Worm (Caenorhabditis elegans) whole organism, L1 larva: ENCODE measurements around the gene C50B6.3.

Experiments
- C34B4.2 ChIP-seq: sonication (generic microtip); optimal IDR thresholded peaks from 2 replicates; lab custom pipeline; 2017; ENCODE audit warnings: mild to moderate bottlenecking, missing genetic modification characterization, missing compliant biosample characterization
- Y116A8C.19 ChIP-seq: sonication (generic microtip); optimal IDR thresholded peaks from 2 replicates; lab custom pipeline; 2016; ENCODE audit warnings: missing compliant biosample characterization, missing genetic modification characterization, borderline replicate concordance
- aha-1 ChIP-seq: fragments of 150-350 bp; optimal IDR thresholded peaks from 2 replicates; lab custom pipeline; 2014; ENCODE audit warnings: missing biosample characterization, missing genetic modification characterization
- ama-1 ChIP-seq: fragments of 150-350 bp; optimal IDR thresholded peaks from 2 replicates; lab custom pipeline; 2014
- blmp-1 ChIP-seq: fragments of 150-350 bp; optimal IDR thresholded peaks from 2 replicates; lab custom pipeline; 2014; ENCODE audit warnings: missing biosample characterization, missing genetic modification characterization
- ceh-63 ChIP-seq: fragments of 200-800 bp; sonication (Bioruptor generic); optimal IDR thresholded peaks from 2 replicates; lab custom pipeline; 2018; ENCODE audit warnings: mild to moderate bottlenecking, missing genetic modification characterization, missing compliant biosample characterization
- ceh-82 ChIP-seq, 3 experiments: fragments of 150-350 bp in 1 of 3; sonication (generic microtip) in 2 of 3; optimal IDR thresholded peaks; 2 replicates each; lab custom pipeline; 2014 to 2017; ENCODE audit warnings: missing biosample characterization in 3 of 3, missing genetic modification characterization in 3 of 3
- ceh-90 ChIP-seq: sonication (generic microtip); optimal IDR thresholded peaks from 2 replicates; lab custom pipeline; 2016; ENCODE audit warnings: missing genetic modification characterization, missing compliant biosample characterization
- ces-1 ChIP-seq: fragments of 150-350 bp; optimal IDR thresholded peaks from 2 replicates; lab custom pipeline; 2014; ENCODE audit warnings: missing biosample characterization, missing genetic modification reagents, missing genetic modification characterization
- efl-1 ChIP-seq, 4 experiments: fragments of 150-350 bp; optimal IDR thresholded peaks in 3 of 4; peaks in 1 of 4; 1 replicate in 1 of 4; 2 replicates in 3 of 4; lab custom pipeline; 2014; ENCODE audit warnings: missing biosample characterization in 2 of 4, missing genetic modification characterization in 2 of 4, missing genetic modification reagents in 2 of 4
- elt-2 ChIP-seq: sonication (generic microtip); optimal IDR thresholded peaks from 2 replicates; lab custom pipeline; 2016; ENCODE audit warnings: missing genetic modification characterization, mild to moderate bottlenecking, inconsistent platforms, missing compliant biosample characterization, missing genetic modification reagents
- grh-1 ChIP-seq: fragments of 200-800 bp; sonication (Bioruptor generic); IDR thresholded peaks from 2 replicates; pipeline ENCODE4 v1.3.6; 2022; ENCODE audit warnings: missing genetic modification reagents, missing genetic modification characterization, missing compliant biosample characterization
- lin-13 ChIP-seq: fragments of 150-350 bp; optimal IDR thresholded peaks from 2 replicates; lab custom pipeline; 2014; ENCODE audit warnings: missing biosample characterization, missing genetic modification reagents, missing genetic modification characterization
- lin-14 ChIP-seq: fragments of 200-800 bp; sonication (Bioruptor generic); optimal IDR thresholded peaks from 2 replicates; lab custom pipeline; 2018; ENCODE audit warnings: mild to moderate bottlenecking, missing genetic modification characterization, moderate library complexity, missing compliant biosample characterization
- lin-15B ChIP-seq: fragments of 150-350 bp; sonication (generic microtip); optimal IDR thresholded peaks from 3 replicates; lab custom pipeline; 2014; ENCODE audit warnings: missing biosample characterization, missing genetic modification characterization
- lin-39 ChIP-seq: fragments of 150-350 bp; optimal IDR thresholded peaks from 2 replicates; lab custom pipeline; 2014; ENCODE audit warnings: missing biosample characterization, missing genetic modification reagents, missing genetic modification characterization
- lsy-2 ChIP-seq, 2 experiments: fragments of 150-350 bp; optimal IDR thresholded peaks; 2 replicates each; lab custom pipeline; 2014; ENCODE audit warnings: missing biosample characterization in 2 of 2, missing genetic modification characterization in 2 of 2
- mef-2 ChIP-seq: fragments of 150-350 bp; optimal IDR thresholded peaks from 2 replicates; lab custom pipeline; 2014; ENCODE audit warnings: missing biosample characterization, missing genetic modification characterization
- mep-1 ChIP-seq: fragments of 150-350 bp; optimal IDR thresholded peaks from 2 replicates; lab custom pipeline; 2014; ENCODE audit warnings: missing biosample characterization, missing genetic modification characterization
- nhr-19 ChIP-seq: fragments of 200-800 bp; sonication (Bioruptor generic); conservative IDR thresholded peaks from 2 replicates; pipeline ENCODE4 v1.3.6; 2022; ENCODE audit warnings: missing genetic modification characterization, missing compliant biosample characterization
- nhr-71 ChIP-seq: sonication (generic microtip); optimal IDR thresholded peaks from 2 replicates; lab custom pipeline; 2016; ENCODE audit warnings: mild to moderate bottlenecking, missing genetic modification characterization, moderate library complexity, missing compliant biosample characterization
- nhr-76 ChIP-seq: sonication (generic microtip); optimal IDR thresholded peaks from 2 replicates; lab custom pipeline; 2017; ENCODE audit warnings: missing biosample characterization, missing genetic modification characterization
- nhr-85 ChIP-seq: sonication (generic microtip); peaks from one replicate; lab custom pipeline; 2016; ENCODE audit warnings: missing genetic modification characterization, inconsistent platforms, missing compliant biosample characterization
- nhr-90 ChIP-seq: sonication (generic microtip); optimal IDR thresholded peaks from 2 replicates; lab custom pipeline; 2016; ENCODE audit warnings: mild to moderate bottlenecking, missing genetic modification characterization, missing compliant biosample characterization; ENCODE audit not compliant: poor library complexity
- pag-3 ChIP-seq: sonication (generic microtip); optimal IDR thresholded peaks from 2 replicates; lab custom pipeline; 2017; ENCODE audit warnings: missing genetic modification characterization, mild to moderate bottlenecking, missing compliant biosample characterization, antibody characterized with exemption, borderline replicate concordance; ENCODE audit not compliant: insufficient read depth
- pax-3 ChIP-seq: fragments of 200-800 bp; sonication (Bioruptor generic); optimal IDR thresholded peaks from 2 replicates; lab custom pipeline; 2018; ENCODE audit warnings: mild to moderate bottlenecking, missing genetic modification characterization, moderate library complexity, missing compliant biosample characterization
- rnt-1 ChIP-seq: sonication (generic microtip); optimal IDR thresholded peaks from 2 replicates; lab custom pipeline; 2016; ENCODE audit warnings: mild to moderate bottlenecking, missing genetic modification characterization, moderate library complexity, missing compliant biosample characterization
- snu-23 ChIP-seq: sonication (generic microtip); optimal IDR thresholded peaks from 2 replicates; lab custom pipeline; 2016; ENCODE audit warnings: missing genetic modification characterization, missing compliant biosample characterization
- swsn-7 ChIP-seq: sonication (generic microtip); optimal IDR thresholded peaks from 2 replicates; lab custom pipeline; 2016; ENCODE audit warnings: missing genetic modification characterization, missing compliant biosample characterization
- tbx-2 ChIP-seq: sonication (generic microtip); optimal IDR thresholded peaks from 2 replicates; lab custom pipeline; 2016; ENCODE audit warnings: missing genetic modification characterization, missing compliant biosample characterization
- vab-15 ChIP-seq: sonication (generic microtip); optimal IDR thresholded peaks from 2 replicates; lab custom pipeline; 2017; ENCODE audit warnings: missing genotype, mild to moderate bottlenecking, missing genetic modification characterization, missing compliant biosample characterization
- zag-1 ChIP-seq: fragments of 150-350 bp; optimal IDR thresholded peaks from 2 replicates; lab custom pipeline; 2014; ENCODE audit warnings: missing biosample characterization, missing genetic modification characterization
- ztf-11 ChIP-seq, 2 experiments: sonication (generic microtip); optimal IDR thresholded peaks; 2 replicates each; lab custom pipeline; 2016 to 2017; ENCODE audit warnings: missing genetic modification characterization in 2 of 2, missing biosample characterization in 1 of 2, missing compliant biosample characterization in 1 of 2

The C50B6.3 gene

ce11 chrV:13273302-13273701 is 40.1 kb upstream of the C50B6.3 start:
- TF ChIP-seq elt-2 (tag; lab: Kevin White, UChicago) (peak; percentile 54), tbx-2 (no peak)

- TF ChIP-seq elt-2 (tag; lab: Kevin White, UChicago) (peak; percentile 52), tbx-2 (no peak), mep-1 (tag; lab: Kevin White, UChicago) (no peak), swsn-7 (tag; lab: Kevin White, UChicago) (no peak), C34B4.2 (tag; lab: Kevin White, UChicago) (no peak), pax-3 (tag; lab: Kevin White, UChicago) (peak; percentile 38), ztf-11 (tag; optimal IDR thresholded peaks at IDR 0.05; lab: Kevin White, UChicago) (no peak), lin-14 (GFP tag; lab: Kevin White, UChicago) (no peak)
- TF ChIP-seq, all 84 proteins: peak for 2
Measured at ce11 chrV:13274615-13275014, 38.8 kb upstream of the C50B6.3 start.

ce11 chrV:13275959-13276358 is 37.4 kb upstream of the C50B6.3 start, which contains the start of gene F32F2.4:
Gene F32F2.4 (plus strand): TSS chrV:13276259.
- TF ChIP-seq snu-23 (GFP tag; lab: Kevin White, UChicago) (no peak), ceh-90 (tag; lab: Kevin White, UChicago) (no peak), nhr-71 (tag; lab: Kevin White, UChicago) (no peak), lin-39 (no peak), ztf-11 (tag; optimal IDR thresholded peaks at IDR 0.05; lab: Kevin White, UChicago) (no peak)

- TF ChIP-seq ceh-82 (tag; optimal IDR thresholded peaks at IDR 0.05; lab: Kevin White, UChicago), result no peak
- peak; percentile 85 for TF ChIP-seq blmp-1
- no peak for TF ChIP-seq ama-1 (lab: Kevin White, UChicago)
- no peak for TF ChIP-seq nhr-76 (tag; lab: Kevin White, UChicago)
- no peak for TF ChIP-seq grh-1 (GFP tag; lab: Robert Waterston, UW)
- no peak for TF ChIP-seq efl-1 (optimal IDR thresholded peaks at IDR 0.05; lab: Kevin White, UChicago)
- TF ChIP-seq efl-1 (GFP tag; optimal IDR thresholded peaks at IDR 0.05 in 1 of 2; lab: Kevin White, UChicago), result peak in 1 of 2 experiments; percentile 59
- no peak for TF ChIP-seq ceh-63 (GFP tag; lab: Kevin White, UChicago)
- TF ChIP-seq zag-1 (tag; lab: Kevin White, UChicago), result no peak
- TF ChIP-seq swsn-7 (tag; lab: Kevin White, UChicago), result no peak
Measured at ce11 chrV:13280382-13280781, 33.0 kb upstream of the C50B6.3 start.

- TF ChIP-seq nhr-71 (tag; lab: Kevin White, UChicago) (peak; percentile 37), Y116A8C.19 (tag; lab: Kevin White, UChicago) (no peak), mep-1 (tag; lab: Kevin White, UChicago) (no peak), pag-3 (tag; lab: Kevin White, UChicago) (no peak), efl-1 (optimal IDR thresholded peaks at IDR 0.05; lab: Kevin White, UChicago) (no peak), efl-1 (GFP tag; optimal IDR thresholded peaks at IDR 0.05 in 1 of 2; lab: Kevin White, UChicago) (no peak), vab-15 (no peak)
Measured at ce11 chrV:13282958-13283357, 30.4 kb upstream of the C50B6.3 start.

- TF ChIP-seq lsy-2 (tag; optimal IDR thresholded peaks at IDR 0.05; lab: Kevin White, UChicago), result peak in 1 of 2 experiments; percentile 23
- peak; percentile 30 for TF ChIP-seq nhr-71 (tag; lab: Kevin White, UChicago)
- TF ChIP-seq blmp-1, result peak; percentile 26
- TF ChIP-seq rnt-1, result peak; percentile 62
- peak; percentile 73 for TF ChIP-seq lin-14 (GFP tag; lab: Kevin White, UChicago)
- TF ChIP-seq nhr-90 (tag; lab: Kevin White, UChicago), result no peak
- no peak for TF ChIP-seq nhr-19 (GFP tag; lab: Robert Waterston, UW)
Measured at ce11 chrV:13285284-13285683, 28.1 kb upstream of the C50B6.3 start.

ce11 chrV:13286525-13286924 is 26.8 kb upstream of the C50B6.3 start:
- no peak for TF ChIP-seq ces-1
- TF ChIP-seq lin-15B, result no peak
- no peak for TF ChIP-seq lin-39
- no peak for TF ChIP-seq aha-1 (tag; lab: Kevin White, UChicago)
- no peak for TF ChIP-seq mef-2 (tag; lab: Kevin White, UChicago)
- no peak for TF ChIP-seq nhr-85 (tag; lab: Kevin White, UChicago)
- TF ChIP-seq ama-1 (lab: Kevin White, UChicago), result no peak
- no peak for TF ChIP-seq lin-13 (GFP tag; lab: Kevin White, UChicago)
